Worm (Caenorhabditis elegans): ENCODE measurements around the gene F12F6.1.

The F12F6.1 gene

ce11 chrIV:11583906-11584378 lies at the start of gene F12F6.1:
Gene F12F6.1 (plus strand): TSS chrIV:11583956.
- peak; percentile 2 for TF ChIP-seq rnt-1 (tag; optimal IDR thresholded peaks at IDR 0.05)
- peak; percentile 25 for TF ChIP-seq lin-14 (GFP tag; optimal IDR thresholded peaks at IDR 0.05)
- peak; percentile 52 for TF ChIP-seq elt-2 (tag; optimal IDR thresholded peaks at IDR 0.05)
- TF ChIP-seq tbx-2 (tag; optimal IDR thresholded peaks at IDR 0.05) = no peak
- TF ChIP-seq nhr-12 (tag; optimal IDR thresholded peaks at IDR 0.05) = no peak
- TF ChIP-seq egl-27 (tag; optimal IDR thresholded peaks at IDR 0.05) = no peak
- no peak for TF ChIP-seq lin-13 (GFP tag; optimal IDR thresholded peaks at IDR 0.05)
- peak; percentile 16 for TF ChIP-seq fkh-8 (tag; optimal IDR thresholded peaks at IDR 0.05)
- no peak for TF ChIP-seq zag-1 (tag; optimal IDR thresholded peaks at IDR 0.05)
- TF ChIP-seq dpl-1 (GFP tag; optimal IDR thresholded peaks at IDR 0.05) = no peak
- TF ChIP-seq blmp-1 (tag; optimal IDR thresholded peaks at IDR 0.05) = no peak

DNA sequence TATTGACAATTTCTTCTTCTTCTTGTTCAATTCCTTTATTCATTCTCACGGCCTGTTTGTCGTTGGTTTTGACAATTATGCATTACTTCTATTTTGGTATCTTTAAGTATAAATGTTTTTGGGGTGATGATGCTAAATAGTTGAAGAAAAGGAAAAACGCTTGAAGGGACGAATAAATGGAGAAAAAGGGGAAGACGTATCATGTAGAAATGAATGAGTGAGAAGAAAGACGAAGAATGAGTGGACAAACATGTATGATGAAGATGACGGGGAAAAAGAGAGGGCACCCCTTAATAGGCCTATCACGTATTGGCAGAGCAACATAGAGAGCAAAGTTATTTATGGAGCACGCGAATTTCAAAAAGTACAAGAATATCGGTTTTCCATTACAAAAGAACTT lies 35.1 kb upstream of the F12F6.1 start, which contains the start of gene M04B2.7:
Gene M04B2.7, minus strand, starts transcription at position 101 of the 400 bp plus-strand sequence.
- TF ChIP-seq efl-1 (optimal IDR thresholded peaks at IDR 0.05) (no peak), efl-1 (GFP tag; optimal IDR thresholded peaks at IDR 0.05 in 1 of 2) (peak in 1 of 2 experiments; percentile 29), nhr-28 (tag; optimal IDR thresholded peaks at IDR 0.05) (no peak)

DNA sequence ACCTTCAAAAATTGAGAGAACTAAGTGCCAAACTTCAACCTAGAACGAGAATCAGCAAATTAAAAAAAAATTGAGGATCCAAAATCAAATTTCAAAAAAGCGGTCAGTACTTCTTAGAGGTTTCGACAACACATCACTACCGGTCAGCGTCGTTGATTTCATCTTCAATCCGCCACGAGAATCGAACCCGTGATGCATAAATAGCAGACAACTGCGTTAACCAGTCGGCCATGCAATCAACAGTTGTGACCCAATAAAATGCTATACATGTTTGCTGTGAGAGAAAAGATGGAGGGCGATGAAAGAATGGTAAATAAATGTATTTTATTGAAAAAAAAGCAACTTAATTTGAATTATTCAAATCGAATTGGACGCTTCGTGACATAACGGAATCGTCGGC lies 34.1 kb upstream of the F12F6.1 start:
- TF ChIP-seq ceh-88 (GFP tag; IDR thresholded peaks at IDR 0.05) (peak; percentile 29; the same call in 1 of the 2 replicates), mdl-1 (tag; optimal IDR thresholded peaks at IDR 0.05) (peak in 1 of 2 experiments; percentile 89), lin-14 (GFP tag; optimal IDR thresholded peaks at IDR 0.05) (peak; percentile 76), zag-1 (tag; optimal IDR thresholded peaks at IDR 0.05) (no peak), ceh-8 (GFP tag; optimal IDR thresholded peaks at IDR 0.05) (no peak), swsn-7 (tag; optimal IDR thresholded peaks at IDR 0.05) (peak; percentile 80), vab-15 (tag; optimal IDR thresholded peaks at IDR 0.05) (peak; percentile 12), nhr-76 (tag; optimal IDR thresholded peaks at IDR 0.05) (no peak), nhr-28 (tag; optimal IDR thresholded peaks at IDR 0.05) (no peak), hlh-17 (GFP tag; optimal IDR thresholded peaks at IDR 0.05; ENCODE audit: borderline replicate concordance) (no peak), lin-15B (tag; optimal IDR thresholded peaks at IDR 0.05) (peak; percentile 20), C16A3.4 (tag; optimal IDR thresholded peaks at IDR 0.05) (peak; percentile 86), aly-2 (tag; optimal IDR thresholded peaks at IDR 0.05) (peak; percentile 88), fkh-10 (GFP tag; optimal IDR thresholded peaks at IDR 0.05) (no peak), mef-2 (tag; optimal IDR thresholded peaks at IDR 0.05) (no peak), C34B4.2 (tag; optimal IDR thresholded peaks at IDR 0.05) (no peak), unc-130 (tag; optimal IDR thresholded peaks at IDR 0.05) (peak; percentile 86), pqm-1 (tag; optimal IDR thresholded peaks at IDR 0.05) (no peak), aha-1 (tag; optimal IDR thresholded peaks at IDR 0.05) (no peak), alr-1 (tag; optimal IDR thresholded peaks at IDR 0.05; ENCODE audit: borderline replicate concordance) (no peak), sox-4 (tag; optimal IDR thresholded peaks at IDR 0.05) (no peak), lin-13 (GFP tag; optimal IDR thresholded peaks at IDR 0.05) (peak; percentile 55), skn-1 (tag; optimal IDR thresholded peaks at IDR 0.05) (peak; percentile 43), nhr-90 (tag; optimal IDR thresholded peaks at IDR 0.05; ENCODE audit: poor library complexity) (peak; percentile 86), jun-1 (tag; optimal IDR thresholded peaks at IDR 0.05) (peak; percentile 77), ceh-82 (tag; optimal IDR thresholded peaks at IDR 0.05) (peak; percentile 49 to 79 (median 65)), dsc-1 (tag; optimal IDR thresholded peaks at IDR 0.05) (peak; percentile 68), nhr-19 (GFP tag; conservative IDR thresholded peaks at IDR 0.05) (peak; percentile 73), pax-3 (tag; optimal IDR thresholded peaks at IDR 0.05) (peak; percentile 20), rnt-1 (tag; optimal IDR thresholded peaks at IDR 0.05) (peak; percentile 91), irx-1 (tag; optimal IDR thresholded peaks at IDR 0.05) (peak; percentile 66), Y116A8C.19 (tag; optimal IDR thresholded peaks at IDR 0.05; ENCODE audit: borderline replicate concordance) (no peak), hlh-4 (tag; optimal IDR thresholded peaks at IDR 0.05) (no peak), dpl-1 (GFP tag; optimal IDR thresholded peaks at IDR 0.05) (peak; percentile 36 to 69 (median 67)), mep-1 (tag; optimal IDR thresholded peaks at IDR 0.05) (peak; percentile 95), unc-86 (tag; optimal IDR thresholded peaks at IDR 0.05) (peak; percentile 17), sup-37 (GFP tag; optimal IDR thresholded peaks at IDR 0.05) (no peak), nhr-237 (tag; optimal IDR thresholded peaks at IDR 0.05) (peak; percentile 79), lin-39 (tag; optimal IDR thresholded peaks at IDR 0.05) (peak; percentile 28), fos-1 (tag; optimal IDR thresholded peaks at IDR 0.05) (peak; percentile 73)

All from whole organism, L1 larva.